ENCODE assay signal across 1 fruit fly cellular context in the genomic region with DNA sequence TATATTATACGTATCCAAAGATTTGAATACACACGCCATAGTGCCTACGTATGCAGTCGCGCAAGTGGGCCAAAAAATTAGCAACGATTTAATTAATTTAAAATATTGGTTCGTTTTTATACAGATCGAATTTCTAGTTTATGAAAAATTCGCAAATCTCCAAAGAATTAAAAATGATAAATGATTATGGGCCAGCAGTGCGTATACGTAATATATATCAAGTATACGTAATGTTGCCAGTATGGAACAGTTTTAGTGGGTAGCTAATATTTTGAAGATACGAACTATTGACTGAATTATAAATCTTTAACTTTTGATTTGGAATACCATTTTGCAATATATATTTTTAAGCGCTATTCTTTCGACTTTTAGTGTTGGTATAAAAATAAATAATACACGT.
A peak's percentile ranks its signal among the peaks of the same experiment; 100 is the strongest.
TF ChIP-seq lines count a peak whose summit lies in the region.

No protein-coding gene starts in this region.

TF ChIP-seq in whole organism, embryonic, 481 proteins besides CTCF, POLR2A, EP300 and RAD21 (continued from another document):
- TF ChIP-seq CG3847 (GFP tag; IDR thresholded peaks at IDR 0.05; lab: Robert Waterston, UW): no peak
- TF ChIP-seq CG2712 (tag; optimal IDR thresholded peaks at IDR 0.05; lab: Kevin White, UChicago): peak; percentile 25
- TF ChIP-seq Ravus (GFP tag; IDR thresholded peaks at IDR 0.05; lab: Robert Waterston, UW): no peak
- peak; percentile 26 for TF ChIP-seq CG10147 (GFP tag; optimal IDR thresholded peaks at IDR 0.05; lab: Kevin White, UChicago)
- TF ChIP-seq CG3726 (GFP tag; IDR thresholded peaks at IDR 0.05; lab: Robert Waterston, UW): no peak
- TF ChIP-seq CG8924 (tag; optimal IDR thresholded peaks at IDR 0.05; lab: Kevin White, UChicago): peak; percentile 42
- TF ChIP-seq hbn (GFP tag; IDR thresholded peaks at IDR 0.05; lab: Robert Waterston, UW; ENCODE audit: partially characterized antibody): no peak
- peak; percentile 9 for TF ChIP-seq Fer1 (GFP tag; optimal IDR thresholded peaks at IDR 0.05; lab: Kevin White, UChicago)
- TF ChIP-seq CG7372 (GFP tag; IDR thresholded peaks at IDR 0.05; lab: Robert Waterston, UW): peak; percentile 76
- peak; percentile 61 for TF ChIP-seq Meics (GFP tag; optimal IDR thresholded peaks at IDR 0.05; lab: Kevin White, UChicago)
- peak; percentile 8; the same call in 1 of the 2 replicates for TF ChIP-seq CG10366 (GFP tag; IDR thresholded peaks at IDR 0.05; lab: Robert Waterston, UW)
- peak; percentile 30 for TF ChIP-seq CG12391 (tag; optimal IDR thresholded peaks at IDR 0.05; lab: Kevin White, UChicago)
- TF ChIP-seq cg (GFP tag; optimal IDR thresholded peaks at IDR 0.05; lab: Kevin White, UChicago): no peak
- TF ChIP-seq Sox100B (GFP tag; optimal IDR thresholded peaks at IDR 0.05; lab: Kevin White, UChicago): peak; percentile 13
- peak; percentile 19 for TF ChIP-seq Xbp1 (GFP tag; optimal IDR thresholded peaks at IDR 0.05; lab: Kevin White, UChicago)
- TF ChIP-seq CG13296 (GFP tag; optimal IDR thresholded peaks at IDR 0.05; lab: Kevin White, UChicago): peak; percentile 2
- TF ChIP-seq twi (tag; optimal IDR thresholded peaks at IDR 0.05; lab: Kevin White, UChicago): no peak
- TF ChIP-seq CoRest (tag; optimal IDR thresholded peaks at IDR 0.05; lab: Kevin White, UChicago): peak; percentile 66
- peak; percentile 57 for TF ChIP-seq grau (tag; optimal IDR thresholded peaks at IDR 0.05; lab: Kevin White, UChicago)
- no peak for TF ChIP-seq CG11723 (GFP tag; optimal IDR thresholded peaks at IDR 0.05; lab: Kevin White, UChicago)
- TF ChIP-seq CG6791 (GFP tag; IDR thresholded peaks at IDR 0.05; lab: Robert Waterston, UW; ENCODE audit: partially characterized antibody): no peak
- TF ChIP-seq nom (GFP tag; optimal IDR thresholded peaks at IDR 0.05; lab: Kevin White, UChicago): no peak
- peak; percentile 28; the same call in 1 of the 3 replicates for TF ChIP-seq row (GFP tag; IDR thresholded peaks at IDR 0.05; lab: Robert Waterston, UW)
- no peak for TF ChIP-seq ap (GFP tag; IDR thresholded peaks at IDR 0.05; lab: Robert Waterston, UW)
- peak; percentile 22; the same call in 1 of the 3 replicates for TF ChIP-seq dysf (GFP tag; IDR thresholded peaks at IDR 0.05; lab: Robert Waterston, UW)
- peak; percentile 7 for TF ChIP-seq Dek (tag; optimal IDR thresholded peaks at IDR 0.05; lab: Kevin White, UChicago)
- peak; percentile 9 for TF ChIP-seq CG10209 (GFP tag; optimal IDR thresholded peaks at IDR 0.05; lab: Kevin White, UChicago)
- peak; percentile 40 for TF ChIP-seq Nf-YC (tag; optimal IDR thresholded peaks at IDR 0.05; lab: Kevin White, UChicago)
- TF ChIP-seq E2f1 (GFP tag; IDR thresholded peaks at IDR 0.05; lab: Robert Waterston, UW): no peak
- TF ChIP-seq CG7556 (GFP tag; optimal IDR thresholded peaks at IDR 0.05; lab: Kevin White, UChicago): peak; percentile 40
- TF ChIP-seq CG15696 (tag; optimal IDR thresholded peaks at IDR 0.05; lab: Kevin White, UChicago): no peak
- TF ChIP-seq CG2678 (tag; optimal IDR thresholded peaks at IDR 0.05; lab: Kevin White, UChicago): peak; percentile 62
- peak; percentile 12 for TF ChIP-seq lilli (GFP tag; optimal IDR thresholded peaks at IDR 0.05; lab: Kevin White, UChicago)
- peak; percentile 63 for TF ChIP-seq gem (tag; optimal IDR thresholded peaks at IDR 0.05; lab: Kevin White, UChicago)
- TF ChIP-seq CG31441 (GFP tag; IDR thresholded peaks at IDR 0.05; lab: Robert Waterston, UW): peak; percentile 35; the same call in 1 of the 2 replicates
- peak; percentile 16 for TF ChIP-seq unpg (GFP tag; optimal IDR thresholded peaks at IDR 0.05; lab: Kevin White, UChicago)
- no peak for TF ChIP-seq HLH54F (GFP tag; optimal IDR thresholded peaks at IDR 0.05; lab: Kevin White, UChicago)
- TF ChIP-seq HHEX (GFP tag; optimal IDR thresholded peaks at IDR 0.05; lab: Kevin White, UChicago): peak; percentile 28
- TF ChIP-seq da (GFP tag; optimal IDR thresholded peaks at IDR 0.05; lab: Kevin White, UChicago): no peak
- TF ChIP-seq bbx (GFP tag; IDR thresholded peaks at IDR 0.05; lab: Robert Waterston, UW; ENCODE audit: partially characterized antibody): no peak
- peak; percentile 14 for TF ChIP-seq salm (tag; optimal IDR thresholded peaks at IDR 0.05; lab: Kevin White, UChicago)
- TF ChIP-seq org-1 (GFP tag; optimal IDR thresholded peaks at IDR 0.05; lab: Kevin White, UChicago): no peak
- TF ChIP-seq Adf1 (GFP tag; IDR thresholded peaks at IDR 0.05; lab: Robert Waterston, UW): no peak
- TF ChIP-seq dmrt99B (tag; optimal IDR thresholded peaks at IDR 0.05; lab: Kevin White, UChicago): peak; percentile 54
- TF ChIP-seq ken (GFP tag; IDR thresholded peaks at IDR 0.05; lab: Robert Waterston, UW): no peak
- TF ChIP-seq jing (GFP tag; optimal IDR thresholded peaks at IDR 0.05; lab: Kevin White, UChicago): no peak
- TF ChIP-seq Med (GFP tag; lab: Kevin White, UChicago): peak; percentile 82
- TF ChIP-seq CG17385 (GFP tag; optimal IDR thresholded peaks at IDR 0.05; lab: Kevin White, UChicago): peak; percentile 22
- no peak for TF ChIP-seq Gug (GFP tag; IDR thresholded peaks at IDR 0.05; lab: Robert Waterston, UW)
- TF ChIP-seq CG9932 (GFP tag; IDR thresholded peaks at IDR 0.05; lab: Robert Waterston, UW): 0 out of 2 replicates have a peak, but pooled peaks have one; percentile 32
- TF ChIP-seq insv (GFP tag; optimal IDR thresholded peaks at IDR 0.05; lab: Kevin White, UChicago): no peak
- no peak for TF ChIP-seq Asciz (GFP tag; optimal IDR thresholded peaks at IDR 0.05; lab: Kevin White, UChicago)
- TF ChIP-seq Taf1 (GFP tag; IDR thresholded peaks at IDR 0.05; lab: Robert Waterston, UW): no peak
- TF ChIP-seq CG4282 (GFP tag; optimal IDR thresholded peaks at IDR 0.05; lab: Kevin White, UChicago): no peak
- TF ChIP-seq slbo (GFP tag; IDR thresholded peaks at IDR 0.05; lab: Robert Waterston, UW): peak; percentile 17; the same call in 1 of the 2 replicates
- peak; percentile 78 for TF ChIP-seq sens (GFP tag; lab: Kevin White, UChicago)
- 0 out of 2 replicates have a peak, but pooled peaks have one; percentile 8 for TF ChIP-seq CG6689 (GFP tag; IDR thresholded peaks at IDR 0.05; lab: Robert Waterston, UW)
- no peak for TF ChIP-seq vfl (GFP tag; optimal IDR thresholded peaks at IDR 0.05; lab: Kevin White, UChicago)
- no peak for TF ChIP-seq pzg (GFP tag; optimal IDR thresholded peaks at IDR 0.05; lab: Kevin White, UChicago)
- TF ChIP-seq ttk (GFP tag; IDR thresholded peaks at IDR 0.05; lab: Robert Waterston, UW): no peak
- peak; percentile 41 for TF ChIP-seq CG30403 (GFP tag; optimal IDR thresholded peaks at IDR 0.05; lab: Kevin White, UChicago)
- no peak for TF ChIP-seq CG3407 (GFP tag; optimal IDR thresholded peaks at IDR 0.05; lab: Kevin White, UChicago)
- TF ChIP-seq CG1233 (GFP tag; optimal IDR thresholded peaks at IDR 0.05; lab: Kevin White, UChicago): no peak
- no peak for TF ChIP-seq CG12942 (GFP tag; optimal IDR thresholded peaks at IDR 0.05; lab: Kevin White, UChicago)
- TF ChIP-seq pum (GFP tag; optimal IDR thresholded peaks at IDR 0.05; lab: Kevin White, UChicago): no peak
- TF ChIP-seq NfI (GFP tag; optimal IDR thresholded peaks at IDR 0.05; lab: Kevin White, UChicago): peak; percentile 9
- TF ChIP-seq bcd (GFP tag; optimal IDR thresholded peaks at IDR 0.05; lab: Kevin White, UChicago): peak; percentile 1
- TF ChIP-seq CG11504 (tag; optimal IDR thresholded peaks at IDR 0.05; lab: Kevin White, UChicago): peak; percentile 53
- TF ChIP-seq CG6765 (GFP tag; optimal IDR thresholded peaks at IDR 0.05; lab: Kevin White, UChicago): peak; percentile 10
